Fruit fly (Drosophila melanogaster): ENCODE results near the gene Neurochondrin.

The Neurochondrin gene

dm6 chr3R:6468351-6468685 lies at the start of gene Neurochondrin:
Gene Neurochondrin (plus strand): TSS chr3R:6468437.
- TF ChIP-seq CG10348 (GFP tag; IDR thresholded peaks at IDR 0.05) (no peak), CG17806 (tag; optimal IDR thresholded peaks at IDR 0.05) (no peak), CG12605 (GFP tag; IDR thresholded peaks at IDR 0.05) (0 out of 2 replicates have a peak, but pooled peaks have one; percentile 4), CG4496 (GFP tag; IDR thresholded peaks at IDR 0.05) (no peak), CG15710 (tag; optimal IDR thresholded peaks at IDR 0.05) (no peak)

dm6 chr3R:6419103-6419502 lies 49.1 kb upstream of the Neurochondrin start:
- TF ChIP-seq CG14655 (GFP tag; optimal IDR thresholded peaks at IDR 0.05), result no peak
- TF ChIP-seq CG17806 (tag; optimal IDR thresholded peaks at IDR 0.05), result no peak
- TF ChIP-seq CG9948 (tag; optimal IDR thresholded peaks at IDR 0.05), result no peak
- no peak for TF ChIP-seq gl (tag; optimal IDR thresholded peaks at IDR 0.05)
- no peak for TF ChIP-seq CG8159 (tag; optimal IDR thresholded peaks at IDR 0.05)
- no peak for TF ChIP-seq CG10348 (GFP tag; IDR thresholded peaks at IDR 0.05)
- no peak for TF ChIP-seq EcR (GFP tag; optimal IDR thresholded peaks at IDR 0.05)
- TF ChIP-seq CG13204 (GFP tag; optimal IDR thresholded peaks at IDR 0.05), result no peak
- TF ChIP-seq Ets98B (GFP tag; IDR thresholded peaks at IDR 0.05), result no peak
- TF ChIP-seq D1 (tag; optimal IDR thresholded peaks at IDR 0.05), result no peak

- TF ChIP-seq CG12605 (GFP tag; IDR thresholded peaks at IDR 0.05) (peak; percentile 32; the same call in 1 of the 2 replicates), D1 (tag; optimal IDR thresholded peaks at IDR 0.05) (no peak), fd96Ca (GFP tag; IDR thresholded peaks at IDR 0.05) (0 out of 3 replicates have a peak, but pooled peaks have one; percentile 18), CG4496 (GFP tag; IDR thresholded peaks at IDR 0.05) (no peak), Pif1A (GFP tag; optimal IDR thresholded peaks at IDR 0.05) (no peak), CG34367 (tag; optimal IDR thresholded peaks at IDR 0.05) (no peak), Pif1B (GFP tag; optimal IDR thresholded peaks at IDR 0.05) (no peak), EcR (GFP tag; optimal IDR thresholded peaks at IDR 0.05) (peak; percentile 28)
Measured at dm6 chr3R:6419942-6420341, 48.3 kb upstream of the Neurochondrin start.

- TF ChIP-seq EcR (GFP tag; optimal IDR thresholded peaks at IDR 0.05) (no peak), rn (GFP tag; IDR thresholded peaks at IDR 0.05) (no peak), CG10348 (GFP tag; IDR thresholded peaks at IDR 0.05) (no peak), CG8301 (tag; optimal IDR thresholded peaks at IDR 0.05) (no peak), fd96Ca (GFP tag; IDR thresholded peaks at IDR 0.05) (no peak), Pif1B (GFP tag; optimal IDR thresholded peaks at IDR 0.05) (no peak), CG14655 (GFP tag; optimal IDR thresholded peaks at IDR 0.05) (no peak)
Measured at dm6 chr3R:6421263-6421662, 47.0 kb upstream of the Neurochondrin start.

dm6 chr3R:6421712-6422141 lies 46.5 kb upstream of the Neurochondrin start:
- TF ChIP-seq Pif1B (GFP tag; optimal IDR thresholded peaks at IDR 0.05), result no peak
- no peak for TF ChIP-seq CG15710 (tag; optimal IDR thresholded peaks at IDR 0.05)
- TF ChIP-seq CG9948 (tag; optimal IDR thresholded peaks at IDR 0.05), result no peak
- peak; percentile 16 for TF ChIP-seq Pif1A (GFP tag; optimal IDR thresholded peaks at IDR 0.05)
- TF ChIP-seq CG13204 (GFP tag; optimal IDR thresholded peaks at IDR 0.05), result peak; percentile 70
- no peak for TF ChIP-seq rn (GFP tag; IDR thresholded peaks at IDR 0.05)
- TF ChIP-seq EcR (GFP tag; optimal IDR thresholded peaks at IDR 0.05), result peak; percentile 98
- TF ChIP-seq CG4496 (GFP tag; IDR thresholded peaks at IDR 0.05), result no peak
- TF ChIP-seq CG17806 (tag; optimal IDR thresholded peaks at IDR 0.05), result no peak
- TF ChIP-seq CG14655 (GFP tag; optimal IDR thresholded peaks at IDR 0.05), result no peak
- TF ChIP-seq Snoo (tag; optimal IDR thresholded peaks at IDR 0.05), result peak; percentile 10
- no peak for TF ChIP-seq CG8301 (tag; optimal IDR thresholded peaks at IDR 0.05)
- TF ChIP-seq gl (tag; optimal IDR thresholded peaks at IDR 0.05), result no peak
- 0 out of 2 replicates have a peak, but pooled peaks have one; percentile 27 for TF ChIP-seq Ets98B (GFP tag; IDR thresholded peaks at IDR 0.05)
- TF ChIP-seq CG8159 (tag; optimal IDR thresholded peaks at IDR 0.05), result no peak
- TF ChIP-seq fd96Ca (GFP tag; IDR thresholded peaks at IDR 0.05), result no peak
- no peak for TF ChIP-seq D1 (tag; optimal IDR thresholded peaks at IDR 0.05)
- no peak for TF ChIP-seq CG12605 (GFP tag; IDR thresholded peaks at IDR 0.05)
- no peak for TF ChIP-seq CG34367 (tag; optimal IDR thresholded peaks at IDR 0.05)
- TF ChIP-seq CG10348 (GFP tag; IDR thresholded peaks at IDR 0.05), result no peak
- TF ChIP-seq CG32121 (GFP tag; IDR thresholded peaks at IDR 0.05), result 0 out of 2 replicates have a peak, but pooled peaks have one; percentile 39

- TF ChIP-seq CG34367 (tag; optimal IDR thresholded peaks at IDR 0.05) (no peak), CG8301 (tag; optimal IDR thresholded peaks at IDR 0.05) (no peak), gl (tag; optimal IDR thresholded peaks at IDR 0.05) (no peak), CG4496 (GFP tag; IDR thresholded peaks at IDR 0.05) (no peak), CG32121 (GFP tag; IDR thresholded peaks at IDR 0.05) (no peak), EcR (GFP tag; optimal IDR thresholded peaks at IDR 0.05) (no peak), CG9948 (tag; optimal IDR thresholded peaks at IDR 0.05) (no peak), Snoo (tag; optimal IDR thresholded peaks at IDR 0.05) (no peak), CG17806 (tag; optimal IDR thresholded peaks at IDR 0.05) (no peak)
Measured at dm6 chr3R:6423128-6423527, 45.1 kb upstream of the Neurochondrin start.

- peak; percentile 97 for TF ChIP-seq CG17806 (tag; optimal IDR thresholded peaks at IDR 0.05)
- peak; percentile 68 for TF ChIP-seq D1 (tag; optimal IDR thresholded peaks at IDR 0.05)
- peak; percentile 95 for TF ChIP-seq CG8301 (tag; optimal IDR thresholded peaks at IDR 0.05)
- TF ChIP-seq CG4496 (GFP tag; IDR thresholded peaks at IDR 0.05), result peak; percentile 95
- peak; percentile 96 for TF ChIP-seq CG14655 (GFP tag; optimal IDR thresholded peaks at IDR 0.05)
- TF ChIP-seq CG13204 (GFP tag; optimal IDR thresholded peaks at IDR 0.05), result peak; percentile 86
- TF ChIP-seq EcR (GFP tag; optimal IDR thresholded peaks at IDR 0.05), result peak; percentile 98
- peak; percentile 97 for TF ChIP-seq CG34367 (tag; optimal IDR thresholded peaks at IDR 0.05)
- TF ChIP-seq gl (tag; optimal IDR thresholded peaks at IDR 0.05), result peak; percentile 95
- peak; percentile 98 for TF ChIP-seq Pif1B (GFP tag; optimal IDR thresholded peaks at IDR 0.05)
- TF ChIP-seq Ets98B (GFP tag; IDR thresholded peaks at IDR 0.05), result peak; percentile 89
- peak; percentile 69 for TF ChIP-seq CG12605 (GFP tag; IDR thresholded peaks at IDR 0.05)
- peak; percentile 96 for TF ChIP-seq CG8159 (tag; optimal IDR thresholded peaks at IDR 0.05)
- peak; percentile 94 for TF ChIP-seq fd96Ca (GFP tag; IDR thresholded peaks at IDR 0.05)
- peak; percentile 60 for TF ChIP-seq CG10348 (GFP tag; IDR thresholded peaks at IDR 0.05)
- peak; percentile 84 for TF ChIP-seq CG32121 (GFP tag; IDR thresholded peaks at IDR 0.05)
- TF ChIP-seq CG15710 (tag; optimal IDR thresholded peaks at IDR 0.05), result peak; percentile 96
- TF ChIP-seq Snoo (tag; optimal IDR thresholded peaks at IDR 0.05), result peak; percentile 97
- peak; percentile 87 for TF ChIP-seq rn (GFP tag; IDR thresholded peaks at IDR 0.05)
- TF ChIP-seq Pif1A (GFP tag; optimal IDR thresholded peaks at IDR 0.05), result peak; percentile 98
- TF ChIP-seq CG9948 (tag; optimal IDR thresholded peaks at IDR 0.05), result peak; percentile 96
Measured at dm6 chr3R:6423984-6424602, 44.1 kb upstream of the Neurochondrin start.

Measured in whole organism, pupa.